Worm (Caenorhabditis elegans): Measurements from ENCODE around the gene mccc-1.

The mccc-1 gene

DNA sequence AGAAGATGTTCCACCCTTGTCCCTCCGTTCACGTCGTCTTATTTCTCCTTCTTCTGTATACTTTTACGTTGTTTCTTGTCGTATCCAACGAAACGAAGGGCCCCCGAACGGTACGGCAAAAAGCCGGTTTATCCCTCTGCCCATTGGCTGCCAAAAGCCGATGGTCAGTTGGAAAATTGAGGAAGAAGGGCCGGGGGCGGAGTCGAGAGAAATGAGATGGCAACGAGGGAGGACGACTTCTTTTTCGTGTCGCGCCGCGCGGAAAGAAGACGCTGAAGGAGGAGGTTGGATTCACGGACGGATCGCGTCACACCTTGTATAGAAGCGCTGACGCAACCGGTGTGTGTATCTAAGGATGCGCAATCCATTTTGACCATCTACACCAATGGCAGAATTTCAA is 30.8 kb downstream of the mccc-1 start:
- TF ChIP-seq elt-2 (tag; optimal IDR thresholded peaks at IDR 0.05) (no peak), ceh-18 (tag; optimal IDR thresholded peaks at IDR 0.05) (no peak), ceh-22 (tag; optimal IDR thresholded peaks at IDR 0.05) (no peak), K09A11.1 (tag; optimal IDR thresholded peaks at IDR 0.05; ENCODE audit: insufficient read depth) (no peak), npax-4 (tag; optimal IDR thresholded peaks at IDR 0.05) (no peak), pag-3 (tag; optimal IDR thresholded peaks at IDR 0.05; ENCODE audit: borderline replicate concordance) (no peak), eyg-1 (tag; optimal IDR thresholded peaks at IDR 0.05) (no peak), unc-86 (tag; optimal IDR thresholded peaks at IDR 0.05) (no peak), tbx-2 (tag; optimal IDR thresholded peaks at IDR 0.05) (no peak), unc-55 (GFP tag; optimal IDR thresholded peaks at IDR 0.05) (no peak), ref-2 (tag; optimal IDR thresholded peaks at IDR 0.05) (no peak), lin-11 (tag; optimal IDR thresholded peaks at IDR 0.05) (no peak), hlh-13 (GFP tag; optimal IDR thresholded peaks at IDR 0.05) (no peak), F13H6.1 (tag; optimal IDR thresholded peaks at IDR 0.05) (no peak), ceh-2 (tag; optimal IDR thresholded peaks at IDR 0.05) (no peak), ceh-14 (tag; optimal IDR thresholded peaks at IDR 0.05) (no peak)

DNA sequence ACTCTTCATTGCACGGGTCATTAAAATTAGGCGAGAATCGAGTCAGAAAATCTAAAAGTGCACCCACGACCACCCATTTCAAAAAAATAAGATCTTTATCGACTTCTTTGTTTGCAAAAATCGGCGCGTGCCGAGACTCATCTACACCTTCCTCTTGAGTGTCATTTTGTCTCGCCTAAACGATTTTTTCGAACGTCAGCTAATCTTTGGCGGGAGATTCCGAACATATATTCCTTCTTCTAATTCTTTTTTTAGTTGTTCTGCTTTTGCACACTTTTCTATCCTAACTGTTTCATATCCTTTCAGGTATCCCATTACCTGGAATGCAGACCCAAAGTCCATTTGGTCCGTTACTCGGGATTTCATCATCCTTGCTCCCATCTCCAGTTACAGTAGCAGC is 31.9 kb downstream of the mccc-1 start, which contains the start of gene bed-3:
Gene bed-3 (plus strand): TSS at position 301 of the 400 bp plus-strand sequence.
- TF ChIP-seq tbx-7 (tag; optimal IDR thresholded peaks at IDR 0.05) (no peak), elt-2 (tag; optimal IDR thresholded peaks at IDR 0.05) (no peak), ceh-6 (GFP tag; optimal IDR thresholded peaks at IDR 0.05) (no peak), pag-3 (tag; optimal IDR thresholded peaks at IDR 0.05; ENCODE audit: borderline replicate concordance) (no peak), ttx-3 (tag; optimal IDR thresholded peaks at IDR 0.05) (no peak), pat-9 (tag; optimal IDR thresholded peaks at IDR 0.05) (no peak), ceh-34 (tag; optimal IDR thresholded peaks at IDR 0.05) (no peak), ceh-45 (GFP tag; IDR thresholded peaks at IDR 0.05) (no peak), Y22D7AL.16 (tag; optimal IDR thresholded peaks at IDR 0.05) (no peak), nhr-11 (tag; optimal IDR thresholded peaks at IDR 0.05) (no peak), lim-6 (tag; optimal IDR thresholded peaks at IDR 0.05) (no peak), hlh-15 (tag; optimal IDR thresholded peaks at IDR 0.05) (no peak), pha-2 (tag; optimal IDR thresholded peaks at IDR 0.05) (no peak), ref-2 (tag; optimal IDR thresholded peaks at IDR 0.05) (no peak), tbx-2 (tag; optimal IDR thresholded peaks at IDR 0.05) (no peak), unc-42 (tag; optimal IDR thresholded peaks at IDR 0.05) (no peak), ceh-22 (tag; optimal IDR thresholded peaks at IDR 0.05) (no peak), nhr-232 (tag; optimal IDR thresholded peaks at IDR 0.05) (no peak), elt-4 (tag; optimal IDR thresholded peaks at IDR 0.05) (no peak)

DNA sequence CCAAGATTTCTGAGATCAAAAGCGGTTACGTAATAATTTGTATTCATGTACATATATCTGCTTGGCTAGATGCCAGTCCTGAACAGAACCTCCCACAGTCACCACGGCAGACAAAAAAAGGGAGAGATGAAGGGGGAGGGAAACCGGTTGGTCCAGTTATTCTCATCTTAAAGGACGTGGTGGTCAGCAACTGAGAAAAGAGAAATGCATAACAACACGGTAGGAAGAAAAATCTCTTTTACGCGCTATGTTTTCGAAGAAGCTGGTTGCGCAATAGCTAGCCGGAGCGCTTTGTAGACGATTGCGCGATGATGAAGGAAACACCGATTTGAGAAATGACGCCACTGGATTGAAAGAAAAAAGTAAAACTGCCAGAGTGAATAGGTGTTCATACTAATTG is 33.7 kb downstream of the mccc-1 start:
- TF ChIP-seq syd-9 (tag; optimal IDR thresholded peaks at IDR 0.05) (no peak), pha-2 (tag; optimal IDR thresholded peaks at IDR 0.05) (no peak), nhr-232 (tag; optimal IDR thresholded peaks at IDR 0.05) (no peak), gmeb-2 (tag; optimal IDR thresholded peaks at IDR 0.05) (no peak), ceh-19 (GFP tag; optimal IDR thresholded peaks at IDR 0.05) (no peak), pax-1 (tag; optimal IDR thresholded peaks at IDR 0.05) (no peak), ahr-1 (tag; optimal IDR thresholded peaks at IDR 0.05) (no peak), madf-2 (tag; optimal IDR thresholded peaks at IDR 0.05) (no peak), ref-2 (tag; optimal IDR thresholded peaks at IDR 0.05) (no peak), odd-2 (tag; optimal IDR thresholded peaks at IDR 0.05) (no peak), unc-42 (tag; optimal IDR thresholded peaks at IDR 0.05) (no peak), pat-9 (tag; optimal IDR thresholded peaks at IDR 0.05) (no peak)

DNA sequence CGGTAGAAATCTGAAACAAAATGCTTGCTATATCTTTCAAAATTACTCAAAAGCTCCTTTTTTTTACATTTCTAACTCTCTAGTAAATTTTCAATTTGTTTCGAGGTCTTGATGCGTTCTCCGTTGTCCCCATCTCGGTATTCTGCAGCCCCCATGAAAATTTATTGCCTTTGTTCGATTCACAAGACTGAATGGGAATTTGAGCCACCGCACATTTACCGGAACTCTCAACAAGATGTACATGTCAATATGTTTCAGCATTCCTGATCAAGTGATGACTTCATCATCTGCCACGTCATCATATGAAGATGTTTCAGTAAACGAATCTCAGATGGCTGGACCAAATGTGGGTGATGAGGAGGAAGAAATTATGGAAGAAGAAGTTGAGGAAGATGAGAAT is 36.1 kb downstream of the mccc-1 start:
- no peak for TF ChIP-seq C08G9.2 (tag; optimal IDR thresholded peaks at IDR 0.05)
- TF ChIP-seq ceh-14 (tag; optimal IDR thresholded peaks at IDR 0.05): no peak
- TF ChIP-seq ttx-3 (tag; optimal IDR thresholded peaks at IDR 0.05): no peak
- no peak for TF ChIP-seq T23F11.4 (GFP tag; optimal IDR thresholded peaks at IDR 0.05)
- TF ChIP-seq pax-1 (tag; optimal IDR thresholded peaks at IDR 0.05): no peak
- no peak for TF ChIP-seq sox-2 (GFP tag; IDR thresholded peaks at IDR 0.05)
- no peak for TF ChIP-seq nfya-1 (tag; optimal IDR thresholded peaks at IDR 0.05)
- no peak for TF ChIP-seq elt-2 (tag; optimal IDR thresholded peaks at IDR 0.05)
- TF ChIP-seq madf-2 (tag; optimal IDR thresholded peaks at IDR 0.05): no peak
- no peak for TF ChIP-seq fkh-10 (GFP tag; optimal IDR thresholded peaks at IDR 0.05)
- TF ChIP-seq odd-2 (tag; optimal IDR thresholded peaks at IDR 0.05): no peak

Data from whole organism, late embryonic.